Fruit fly (Drosophila melanogaster) whole organism, pupa: ENCODE results near the gene CG17028.

Source experiments
- CG15710 ChIP-seq: fragments of 200-800 bp; sonication (Bioruptor generic); optimal IDR thresholded peaks from 2 replicates; lab custom pipeline; 2018; ENCODE audit warnings: missing biosample characterization, mild to moderate bottlenecking, missing genetic modification characterization, moderate library complexity
- CG17806 ChIP-seq: fragments of 200-800 bp; sonication (Bioruptor generic); optimal IDR thresholded peaks from 2 replicates; lab custom pipeline; 2018; ENCODE audit warnings: missing biosample characterization, mild to moderate bottlenecking, missing genetic modification characterization, moderate library complexity
- CG8159 ChIP-seq: fragments of 200-800 bp; sonication (Bioruptor generic); optimal IDR thresholded peaks from 3 replicates; lab custom pipeline; 2018; ENCODE audit warnings: missing biosample characterization, mild to moderate bottlenecking, missing genetic modification characterization, moderate library complexity
- CG8301 ChIP-seq: fragments of 200-800 bp; sonication (Bioruptor generic); optimal IDR thresholded peaks from 2 replicates; lab custom pipeline; 2018; ENCODE audit warnings: missing biosample characterization, mild to moderate bottlenecking, missing genetic modification characterization
- EcR ChIP-seq: fragments of 200-800 bp; sonication (Bioruptor generic); optimal IDR thresholded peaks from 3 replicates; lab custom pipeline; 2019; ENCODE audit warnings: missing biosample characterization, missing genetic modification characterization, mild to moderate bottlenecking, moderate library complexity, missing genetic modification reagents
- Ets98B ChIP-seq: fragments of 200-800 bp; sonication (Bioruptor generic); IDR thresholded peaks from 2 replicates; pipeline ENCODE4 v1.3.6; 2022; ENCODE audit warnings: missing biosample characterization, missing genetic modification characterization
- Pif1B ChIP-seq: fragments of 200-800 bp; sonication (Bioruptor generic); optimal IDR thresholded peaks from 3 replicates; lab custom pipeline; 2016; ENCODE audit warnings: missing biosample characterization, missing genetic modification characterization

DNA sequence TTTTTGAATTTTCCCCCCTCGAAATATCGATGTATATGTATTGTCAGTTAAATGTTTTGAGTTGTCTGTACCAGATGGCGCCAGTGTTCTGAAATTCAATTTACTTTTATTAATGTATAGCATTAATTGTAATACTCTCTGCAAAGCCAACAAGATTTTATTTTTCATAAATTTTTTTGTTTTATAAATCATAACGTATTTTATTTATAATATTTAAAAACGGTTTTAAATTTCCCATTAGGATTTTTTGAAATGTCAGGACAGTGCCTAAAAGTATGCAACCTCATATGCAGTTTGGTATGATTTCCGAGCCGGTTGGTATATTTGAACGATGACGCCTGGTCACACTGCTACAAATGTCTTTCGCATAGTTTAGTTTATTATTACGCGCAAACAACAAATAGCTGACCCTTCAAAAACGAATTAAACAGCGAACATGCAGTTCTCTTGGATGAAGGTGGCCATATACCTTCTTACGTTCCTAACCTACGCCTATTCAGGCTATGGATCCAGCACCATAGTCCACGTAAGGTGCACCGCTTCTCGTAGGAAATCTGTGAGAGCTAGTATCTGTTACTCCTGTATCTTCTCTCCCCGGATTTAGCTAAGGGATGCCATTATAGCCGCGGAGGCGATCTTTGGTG lies 23.4 kb upstream of the CG17028 start, which contains the start of the genes Pka-C3 and GXIVsPLA2:
- TF ChIP-seq CG8301 (tag; lab: Kevin White, UChicago): no peak
- TF ChIP-seq CG15710 (tag; lab: Kevin White, UChicago): no peak
- TF ChIP-seq CG17806 (tag; lab: Kevin White, UChicago): no peak
- TF ChIP-seq Ets98B (GFP tag; lab: Robert Waterston, UW): no peak
- no peak for TF ChIP-seq Pif1B (GFP tag; lab: Kevin White, UChicago)
- TF ChIP-seq EcR: no peak
- TF ChIP-seq CG8159: no peak
